Worm (Caenorhabditis elegans): ENCODE measurements around the gene F54F7.10.

The F54F7.10 gene

DNA sequence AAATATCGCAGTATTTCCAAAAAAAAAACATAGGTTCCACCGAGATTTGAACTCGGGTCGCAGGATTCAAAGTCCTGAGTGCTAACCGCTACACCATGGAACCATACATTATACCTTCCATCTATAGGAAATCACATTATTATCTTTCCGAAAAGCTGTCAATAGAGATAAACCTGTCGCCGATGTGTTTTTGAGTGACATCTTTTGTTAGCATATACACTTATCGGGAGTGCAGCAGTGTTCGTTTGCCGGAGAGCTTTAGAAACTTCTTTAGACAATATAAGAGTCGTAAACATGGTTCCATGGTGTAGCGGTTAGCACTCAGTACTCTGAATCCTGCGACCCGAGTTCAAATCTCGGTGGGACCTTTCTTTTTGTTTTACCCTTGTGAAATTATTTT is 8.8 kb downstream of the F54F7.10 start (continued):
- TF ChIP-seq Y48G9A.11 (GFP tag; IDR thresholded peaks at IDR 0.05) = no peak
- TF ChIP-seq ceh-82 (tag; optimal IDR thresholded peaks at IDR 0.05) = no peak
- no peak for TF ChIP-seq ztf-11 (tag; optimal IDR thresholded peaks at IDR 0.05)
- no peak for TF ChIP-seq D1046.2 (GFP tag; IDR thresholded peaks at IDR 0.05)
- TF ChIP-seq sdz-12 (GFP tag; optimal IDR thresholded peaks at IDR 0.05) = no peak
- no peak for TF ChIP-seq mep-1 (tag; optimal IDR thresholded peaks at IDR 0.05)
- no peak for TF ChIP-seq lin-38 (GFP tag; IDR thresholded peaks at IDR 0.05)
- TF ChIP-seq lin-29 (GFP tag; IDR thresholded peaks at IDR 0.05) = no peak
- TF ChIP-seq snpc-1.2 (GFP tag; IDR thresholded peaks at IDR 0.05) = peak; percentile 78; the same call in 1 of the 2 replicates
- TF ChIP-seq Y105C5A.15 (GFP tag; IDR thresholded peaks at IDR 0.05) = no peak
- TF ChIP-seq nhr-76 (tag; optimal IDR thresholded peaks at IDR 0.05) = no peak
- TF ChIP-seq lin-13 (GFP tag; optimal IDR thresholded peaks at IDR 0.05) = no peak
- no peak for TF ChIP-seq fkh-10 (GFP tag; optimal IDR thresholded peaks at IDR 0.05)
- TF ChIP-seq aly-2 (tag; optimal IDR thresholded peaks at IDR 0.05) = no peak
- TF ChIP-seq lin-1 (GFP tag; IDR thresholded peaks at IDR 0.05) = peak; percentile 30; the same call in 1 of the 2 replicates
- TF ChIP-seq F49E8.2 (tag; optimal IDR thresholded peaks at IDR 0.05; ENCODE audit: borderline replicate concordance) = no peak
- peak; percentile 61; the same call in 1 of the 2 replicates for TF ChIP-seq ctbp-1 (GFP tag; IDR thresholded peaks at IDR 0.05)
- no peak for TF ChIP-seq dpl-1 (GFP tag; optimal IDR thresholded peaks at IDR 0.05)
- no peak for TF ChIP-seq attf-4 (tag; optimal IDR thresholded peaks at IDR 0.05)
- no peak for TF ChIP-seq nhr-6 (tag; optimal IDR thresholded peaks at IDR 0.05)
- TF ChIP-seq ceh-20 (GFP tag; IDR thresholded peaks at IDR 0.05) = no peak
- no peak for TF ChIP-seq F37D6.2 (tag; optimal IDR thresholded peaks at IDR 0.05)
- TF ChIP-seq pha-4 (GFP tag; IDR thresholded peaks at IDR 0.05) = no peak
- no peak for TF ChIP-seq pha-4 (tag; optimal IDR thresholded peaks at IDR 0.05)
- no peak for TF ChIP-seq ces-1 (GFP tag; optimal IDR thresholded peaks at IDR 0.05)
- TF ChIP-seq spr-3 (GFP tag; optimal IDR thresholded peaks at IDR 0.05) = peak; percentile 6
- no peak for TF ChIP-seq mdl-1 (tag; optimal IDR thresholded peaks at IDR 0.05)
- no peak for TF ChIP-seq daf-8 (GFP tag; IDR thresholded peaks at IDR 0.05)
- peak; percentile 63 for TF ChIP-seq arid-1 (GFP tag; conservative IDR thresholded peaks at IDR 0.05)
- no peak for TF ChIP-seq unc-39 (tag; optimal IDR thresholded peaks at IDR 0.05)
- peak; percentile 56 for TF ChIP-seq dmd-6 (GFP tag; IDR thresholded peaks at IDR 0.05)
- peak; percentile 44 for TF ChIP-seq nhr-48 (tag; optimal IDR thresholded peaks at IDR 0.05)
- no peak for TF ChIP-seq tag-97 (GFP tag; IDR thresholded peaks at IDR 0.05)
- 0 out of 2 replicates have a peak, but pooled peaks have one; percentile 20 for TF ChIP-seq Y75B8A.6 (GFP tag; IDR thresholded peaks at IDR 0.05)
- peak in 1 of 2 experiments; percentile 18 for TF ChIP-seq unc-62 (GFP tag; optimal IDR thresholded peaks at IDR 0.05 in 1 of 2)
- no peak for TF ChIP-seq unc-62 (tag; optimal IDR thresholded peaks at IDR 0.05)
- TF ChIP-seq daf-19 (GFP tag; conservative IDR thresholded peaks at IDR 0.05) = 0 out of 2 replicates have a peak, but pooled peaks have one; percentile 19
- no peak for TF ChIP-seq egl-27 (tag; optimal IDR thresholded peaks at IDR 0.05)
- no peak for TF ChIP-seq zfp-3 (GFP tag; conservative IDR thresholded peaks at IDR 0.05)
- no peak for TF ChIP-seq gei-8 (GFP tag; optimal IDR thresholded peaks at IDR 0.05)
- TF ChIP-seq skn-1 (tag; optimal IDR thresholded peaks at IDR 0.05) = no peak
- TF ChIP-seq dve-1 (tag; optimal IDR thresholded peaks at IDR 0.05; ENCODE audit: insufficient read depth) = no peak
- TF ChIP-seq ZK546.5 (tag; optimal IDR thresholded peaks at IDR 0.05) = no peak
- TF ChIP-seq tra-1 (GFP tag; IDR thresholded peaks at IDR 0.05) = peak; percentile 70
- TF ChIP-seq T26A8.4 (GFP tag; IDR thresholded peaks at IDR 0.05) = no peak
- no peak for TF ChIP-seq spr-1 (tag; optimal IDR thresholded peaks at IDR 0.05)
- TF ChIP-seq snpc-4 (tag; optimal IDR thresholded peaks at IDR 0.05) = no peak
- TF ChIP-seq zag-1 (tag; optimal IDR thresholded peaks at IDR 0.05) = no peak
- no peak for TF ChIP-seq saeg-2 (GFP tag; IDR thresholded peaks at IDR 0.05)
- no peak for TF ChIP-seq mxl-2 (GFP tag; conservative IDR thresholded peaks at IDR 0.05)
- TF ChIP-seq nhr-237 (tag; optimal IDR thresholded peaks at IDR 0.05) = no peak
- TF ChIP-seq nhr-77 (tag; optimal IDR thresholded peaks at IDR 0.05) = no peak
- peak; percentile 49; the same call in 1 of the 2 replicates for TF ChIP-seq php-3 (GFP tag; IDR thresholded peaks at IDR 0.05)
